Worm (Caenorhabditis elegans): Measurements from ENCODE around the gene K05F6.10.

- no peak for TF ChIP-seq ztf-23 (GFP tag; IDR thresholded peaks at IDR 0.05)
- TF ChIP-seq med-1 (GFP tag; optimal IDR thresholded peaks at IDR 0.05; ENCODE audit: insufficient read depth) = no peak
- no peak for TF ChIP-seq T22C8.4 (GFP tag; IDR thresholded peaks at IDR 0.05)
- TF ChIP-seq klf-2 (GFP tag; conservative IDR thresholded peaks at IDR 0.05) = no peak
- no peak for TF ChIP-seq ref-1 (GFP tag; conservative IDR thresholded peaks at IDR 0.05)
- no peak for TF ChIP-seq flt-1 (GFP tag; IDR thresholded peaks at IDR 0.05)
- no peak for TF ChIP-seq tab-1 (GFP tag; IDR thresholded peaks at IDR 0.05)
These were observed 19.2 kb upstream of the K05F6.10 start, which contains the start of gene clec-20 for ce11 chrII:1595137-1595536.
